Fruit fly (Drosophila melanogaster) whole organism, wandering third instar larva: Measurements from ENCODE around the gene faf.

Experiments
- Abd-B ChIP-seq: fragments of >200 bp; optimal IDR thresholded peaks from 2 replicates; lab custom pipeline; 2017; ENCODE audit warnings: missing biosample characterization, missing genetic modification characterization
- CG32264 ChIP-seq: fragments of 200-800 bp; sonication (Bioruptor generic); optimal IDR thresholded peaks from 2 replicates; lab custom pipeline; 2016; ENCODE audit warnings: missing biosample characterization, missing genetic modification characterization
- CG9705 ChIP-seq: fragments of 200-800 bp; sonication (Bioruptor generic); optimal IDR thresholded peaks from 2 replicates; lab custom pipeline; 2018; ENCODE audit warnings: missing biosample characterization, mild to moderate bottlenecking, missing genetic modification characterization
- CrebA ChIP-seq: fragments of 200-800 bp; sonication (Bioruptor generic); optimal IDR thresholded peaks from 2 replicates; lab custom pipeline; 2016; ENCODE audit warnings: missing biosample characterization, mild to moderate bottlenecking, missing genetic modification characterization, borderline replicate concordance
- Dfd ChIP-seq: fragments of >200 bp; optimal IDR thresholded peaks from 2 replicates; lab custom pipeline; 2017; ENCODE audit warnings: missing biosample characterization, missing genetic modification characterization
- Dif ChIP-seq: fragments of 200-275, 200-300 bp; sonication (Bioruptor generic); optimal IDR thresholded peaks from 2 replicates; lab custom pipeline; 2018; ENCODE audit warnings: missing biosample characterization, missing genetic modification characterization; ENCODE audit not compliant: partially characterized antibody
- GATAd ChIP-seq: sonication (Bioruptor generic); optimal IDR thresholded peaks from 2 replicates; lab custom pipeline; 2016; ENCODE audit warnings: missing biosample characterization, missing genetic modification characterization
- HLH106 ChIP-seq: fragments of 200-800 bp; optimal IDR thresholded peaks from 3 replicates; lab custom pipeline; 2019; ENCODE audit warnings: missing biosample characterization, mild to moderate bottlenecking, missing genetic modification characterization, moderate library complexity
- Hnf4 ChIP-seq: fragments of 200-800 bp; sonication (Bioruptor generic); optimal IDR thresholded peaks from 2 replicates; lab custom pipeline; 2016; ENCODE audit warnings: missing biosample characterization, mild to moderate bottlenecking, missing genetic modification characterization
- Hr78 ChIP-seq: fragments of >200 bp; optimal IDR thresholded peaks from 2 replicates; lab custom pipeline; 2017; ENCODE audit warnings: missing biosample characterization, missing genetic modification characterization
- Hr83 ChIP-seq: fragments of 200-300 bp; sonication (Bioruptor generic); optimal IDR thresholded peaks from 2 replicates; lab custom pipeline; 2016; ENCODE audit warnings: missing biosample characterization, mild to moderate bottlenecking, missing genetic modification characterization, moderate library complexity; ENCODE audit not compliant: poor library complexity, severe bottlenecking
- Jra ChIP-seq: sonication (Bioruptor generic); optimal IDR thresholded peaks from 2 replicates; lab custom pipeline; 2016; ENCODE audit warnings: missing biosample characterization, missing genetic modification characterization
- Mio ChIP-seq: sonication (Bioruptor generic); optimal IDR thresholded peaks from 2 replicates; lab custom pipeline; 2016; ENCODE audit warnings: missing biosample characterization, missing genetic modification characterization
- Myc ChIP-seq: fragments of >200 bp; optimal IDR thresholded peaks from 2 replicates; lab custom pipeline; 2017
- N ChIP-seq: fragments of >200 bp; optimal IDR thresholded peaks from 2 replicates; lab custom pipeline; 2018; ENCODE audit warnings: missing biosample characterization, missing external identifiers, missing genetic modification characterization
- OdsH ChIP-seq: fragments of 200-800 bp; sonication (Bioruptor generic); optimal IDR thresholded peaks from 2 replicates; lab custom pipeline; 2016; ENCODE audit warnings: missing biosample characterization, mild to moderate bottlenecking, missing genetic modification characterization
- Rel ChIP-seq, 2 experiments: fragments of 200-800 bp; sonication (Bioruptor generic) in 1 of 2; optimal IDR thresholded peaks; 2 replicates in 1 of 2; 3 replicates in 1 of 2; lab custom pipeline; 2016 to 2019; ENCODE audit warnings: mild to moderate bottlenecking in 2 of 2, missing biosample characterization in 2 of 2, missing genetic modification characterization in 2 of 2, moderate library complexity in 1 of 2
- Sp1 ChIP-seq: fragments of 200-800 bp; sonication (Bioruptor generic); optimal IDR thresholded peaks from 3 replicates; lab custom pipeline; 2019; ENCODE audit warnings: missing biosample characterization, mild to moderate bottlenecking, missing genetic modification characterization, moderate library complexity
- Vsx2 ChIP-seq: fragments of 200-300, 225-300 bp; sonication (Bioruptor generic); optimal IDR thresholded peaks from 2 replicates; lab custom pipeline; 2018; ENCODE audit warnings: missing biosample characterization, missing genetic modification characterization; ENCODE audit not compliant: partially characterized antibody
- br ChIP-seq: fragments of 200-800 bp; sonication (Bioruptor generic); optimal IDR thresholded peaks from 2 replicates; lab custom pipeline; 2016; ENCODE audit warnings: missing biosample characterization, missing genetic modification characterization
- brk ChIP-seq: fragments of 200-800 bp; sonication (Bioruptor generic); optimal IDR thresholded peaks from 2 replicates; lab custom pipeline; 2016; ENCODE audit warnings: missing biosample characterization, mild to moderate bottlenecking, missing genetic modification characterization
- dl ChIP-seq, 2 experiments: fragments of 175-275, 200-275 bp in 1 of 2; fragments of 200-275 bp in 1 of 2; sonication (Bioruptor generic); optimal IDR thresholded peaks; lab custom pipeline; 2018; ENCODE audit warnings: mild to moderate bottlenecking in 2 of 2, missing biosample characterization in 2 of 2, missing genetic modification characterization in 2 of 2, moderate library complexity in 2 of 2; ENCODE audit not compliant: partially characterized antibody in 2 of 2, insufficient read depth in 1 of 2
- dmrt93B ChIP-seq: fragments of 200-800 bp; sonication (Bioruptor generic); optimal IDR thresholded peaks from 2 replicates; lab custom pipeline; 2018; ENCODE audit warnings: missing biosample characterization, mild to moderate bottlenecking, missing genetic modification characterization
- dsf ChIP-seq: sonication (Bioruptor generic); optimal IDR thresholded peaks from 2 replicates; lab custom pipeline; 2016; ENCODE audit warnings: missing biosample characterization, missing genetic modification characterization, borderline replicate concordance
- ey ChIP-seq: fragments of 200-800 bp; sonication (Bioruptor generic); optimal IDR thresholded peaks from 2 replicates; lab custom pipeline; 2016; ENCODE audit warnings: missing biosample characterization, missing genetic modification characterization
- foxo ChIP-seq, 2 experiments: fragments of 200-800 bp; sonication (Bioruptor generic); optimal IDR thresholded peaks; 2 replicates in 1 of 2; 3 replicates in 1 of 2; lab custom pipeline; 2016 to 2017; ENCODE audit warnings: missing biosample characterization in 2 of 2, missing genetic modification characterization in 2 of 2
- fru ChIP-seq: fragments of 200-800 bp; sonication (Bioruptor generic); optimal IDR thresholded peaks from 3 replicates; lab custom pipeline; 2016; ENCODE audit warnings: missing biosample characterization, mild to moderate bottlenecking, missing genetic modification characterization
- h ChIP-seq: fragments of 200-800 bp; sonication (Bioruptor generic); optimal IDR thresholded peaks from 3 replicates; lab custom pipeline; 2016; ENCODE audit warnings: missing biosample characterization, mild to moderate bottlenecking, missing genetic modification characterization
- jim ChIP-seq: fragments of 175-275, 200-325 bp; sonication (Bioruptor generic); optimal IDR thresholded peaks from 2 replicates; lab custom pipeline; 2016; ENCODE audit warnings: missing biosample characterization, mild to moderate bottlenecking, missing genetic modification characterization
- lola ChIP-seq: fragments of >200 bp; optimal IDR thresholded peaks from 2 replicates; lab custom pipeline; 2017; ENCODE audit warnings: missing biosample characterization, missing genetic modification characterization
- pan ChIP-seq: fragments of >200 bp; optimal IDR thresholded peaks from 2 replicates; lab custom pipeline; 2017
- psq ChIP-seq: fragments of 200-800 bp; sonication (Bioruptor generic); optimal IDR thresholded peaks from 3 replicates; lab custom pipeline; 2017; ENCODE audit warnings: missing biosample characterization, mild to moderate bottlenecking, missing genetic modification characterization, moderate library complexity
- rgr ChIP-seq: fragments of 200-800 bp; sonication (Bioruptor generic); optimal IDR thresholded peaks from 3 replicates; lab custom pipeline; 2016; ENCODE audit warnings: missing biosample characterization, mild to moderate bottlenecking, missing genetic modification characterization
- sage ChIP-seq: fragments of 200-800 bp; sonication (Bioruptor generic); optimal IDR thresholded peaks from 2 replicates; lab custom pipeline; 2016; ENCODE audit warnings: missing biosample characterization, mild to moderate bottlenecking, missing genetic modification characterization
- sv ChIP-seq: fragments of 200-800 bp; sonication (Bioruptor generic); optimal IDR thresholded peaks from 3 replicates; lab custom pipeline; 2016; ENCODE audit warnings: missing biosample characterization, missing genetic modification characterization
- tai ChIP-seq: sonication (Bioruptor generic); optimal IDR thresholded peaks from 2 replicates; lab custom pipeline; 2016; ENCODE audit warnings: missing biosample characterization, missing genetic modification characterization
- usp ChIP-seq: fragments of >200 bp; optimal IDR thresholded peaks from 2 replicates; lab custom pipeline; 2017; ENCODE audit warnings: missing biosample characterization, missing genetic modification characterization
- woc ChIP-seq: sonication (Bioruptor generic); optimal IDR thresholded peaks from 2 replicates; lab custom pipeline; 2016; ENCODE audit warnings: missing biosample characterization, mild to moderate bottlenecking, missing genetic modification characterization

Gene faf

DNA sequence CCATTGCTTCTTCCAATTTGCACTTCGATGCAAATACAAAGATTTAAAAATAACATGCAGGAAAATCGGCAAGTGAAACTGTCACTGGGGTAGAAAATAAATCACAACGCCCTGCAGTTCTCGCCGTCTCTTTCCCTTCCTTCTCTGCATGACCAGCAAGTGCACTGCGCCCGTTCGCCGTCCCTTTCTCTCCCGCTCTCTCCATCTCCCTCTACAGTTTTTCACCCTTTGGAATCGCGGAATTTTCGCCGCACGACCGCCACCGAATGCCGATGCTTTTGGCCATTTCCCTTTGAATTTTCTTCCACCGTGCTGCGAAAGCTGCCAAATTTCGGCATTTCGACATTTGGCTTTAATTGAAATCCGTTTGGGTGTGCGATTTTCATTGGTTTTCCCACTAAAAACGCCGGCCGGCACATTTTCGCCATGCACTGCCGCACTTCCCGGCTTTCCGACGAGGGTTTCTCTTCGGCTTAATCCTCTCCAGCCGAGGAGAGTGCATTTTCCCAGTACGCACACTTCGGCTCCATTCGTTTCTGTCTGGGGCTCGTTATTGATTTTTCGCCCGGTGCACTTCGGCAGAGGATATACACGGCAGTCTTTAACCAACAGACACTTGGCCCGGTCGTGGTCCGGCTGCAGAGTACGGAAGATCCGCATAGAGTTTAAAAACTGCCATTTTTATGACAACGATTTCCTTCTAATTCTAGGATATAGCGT, 37.6 kb upstream of the faf start:
- TF ChIP-seq CG32264 (GFP tag; lab: Kevin White, UChicago) (no peak), Myc (lab: Kevin White, UChicago) (no peak), rgr (GFP tag; lab: Kevin White, UChicago) (no peak)

dm6 chr3R:31741278-31741677, 35.5 kb upstream of the faf start:
- peak in 1 of 2 experiments; percentile 26 for TF ChIP-seq foxo (GFP tag; optimal IDR thresholded peaks at IDR 0.05; lab: Kevin White, UChicago)
- TF ChIP-seq usp (GFP tag; lab: Kevin White, UChicago) = no peak

DNA sequence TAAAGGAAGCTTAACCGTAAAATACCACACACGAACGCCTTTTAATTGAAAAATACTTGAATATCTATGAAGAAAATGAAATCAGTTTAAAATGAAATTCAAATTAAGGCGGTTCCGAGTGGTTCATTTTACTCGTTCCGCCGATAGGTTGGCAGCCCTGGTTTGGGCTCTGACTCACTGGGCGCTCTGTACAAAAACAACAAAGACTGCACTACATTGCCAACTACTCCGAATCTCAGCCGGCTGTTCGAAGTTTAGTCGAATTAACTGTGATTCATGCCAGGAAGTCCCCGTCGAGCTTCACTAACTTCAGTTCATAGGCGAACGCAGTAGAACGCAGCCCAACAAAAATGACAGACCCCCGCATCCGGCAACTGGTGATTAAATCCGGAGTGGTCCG, 33.5 kb upstream of the faf start, which contains the start of gene Tbca:
Gene Tbca (plus strand): TSS at position 212 of the 400 bp plus-strand sequence.
- TF ChIP-seq OdsH (GFP tag; lab: Kevin White, UChicago) (no peak), jim (peak; percentile 35), Myc (lab: Kevin White, UChicago) (peak; percentile 8), Rel (GFP tag; optimal IDR thresholded peaks at IDR 0.05; lab: Kevin White, UChicago) (no peak), Rel (tag; optimal IDR thresholded peaks at IDR 0.05; lab: Kevin White, UChicago) (peak; percentile 82), Hr83 (no peak), Jra (GFP tag; lab: Kevin White, UChicago) (peak; percentile 97)

dm6 chr3R:31744044-31744652, 32.7 kb upstream of the faf start, which contains the start of gene CG1896:
CG1896 (plus strand) TSS chr3R:31744282.
- TF ChIP-seq N (GFP tag; lab: Kevin White, UChicago) (no peak), Hnf4 (GFP tag; lab: Kevin White, UChicago) (peak; percentile 68), woc (GFP tag; lab: Kevin White, UChicago) (peak; percentile 6), Abd-B (GFP tag; lab: Kevin White, UChicago) (no peak), jim (no peak), rgr (GFP tag; lab: Kevin White, UChicago) (peak; percentile 81), Dif (GFP tag; lab: Kevin White, UChicago) (no peak), HLH106 (peak; percentile 42), lola (no peak), ey (peak; percentile 42), CG9705 (GFP tag; lab: Kevin White, UChicago) (no peak), Hr83 (peak; percentile 43), Myc (lab: Kevin White, UChicago) (peak; percentile 1), Vsx2 (GFP tag; lab: Kevin White, UChicago) (no peak), fru (peak; percentile 54), CrebA (no peak), CG32264 (GFP tag; lab: Kevin White, UChicago) (no peak), sage (GFP tag; lab: Kevin White, UChicago) (no peak), sv (GFP tag; lab: Kevin White, UChicago) (no peak), Mio (no peak), Sp1 (GFP tag; lab: Kevin White, UChicago) (peak; percentile 55), foxo (GFP tag; optimal IDR thresholded peaks at IDR 0.05; lab: Kevin White, UChicago) (peak in 1 of 2 experiments; percentile 68), dl (GFP tag; optimal IDR thresholded peaks at IDR 0.05; lab: Kevin White, UChicago; ENCODE audit: insufficient read depth in 1 of 2, partially characterized antibody in 2 of 2) (no peak), Jra (GFP tag; lab: Kevin White, UChicago) (peak; percentile 0), psq (GFP tag; lab: Kevin White, UChicago) (peak; percentile 54), OdsH (GFP tag; lab: Kevin White, UChicago) (peak; percentile 71), GATAd (GFP tag; lab: Kevin White, UChicago) (no peak), Dfd (no peak), Hr78 (GFP tag; lab: Kevin White, UChicago) (no peak), dsf (GFP tag; lab: Kevin White, UChicago) (no peak), brk (GFP tag; lab: Kevin White, UChicago) (no peak), br (GFP tag; lab: Kevin White, UChicago) (peak; percentile 54), pan (no peak), usp (GFP tag; lab: Kevin White, UChicago) (no peak), dmrt93B (GFP tag; lab: Kevin White, UChicago) (no peak), h (GFP tag; lab: Kevin White, UChicago) (peak; percentile 65), tai (GFP tag; lab: Kevin White, UChicago) (no peak), Rel (GFP tag; optimal IDR thresholded peaks at IDR 0.05; lab: Kevin White, UChicago) (no peak), Rel (tag; optimal IDR thresholded peaks at IDR 0.05; lab: Kevin White, UChicago) (no peak)
